Worm (Caenorhabditis elegans) whole organism, L4 larva: ENCODE data around the gene rme-4.
A peak's percentile ranks its signal among the peaks of the same experiment; 100 is the strongest.

ENCODE experiments used
- D1046.2 ChIP-seq: fragments of 200-800 bp; sonication (Bioruptor generic); IDR thresholded peaks from 2 replicates; pipeline ENCODE4 v1.3.6; 2022; ENCODE audit warnings: missing genetic modification characterization, missing compliant biosample characterization
- F10B5.3 ChIP-seq: sonication (generic microtip); optimal IDR thresholded peaks from 2 replicates; lab custom pipeline; 2016; ENCODE audit warnings: mild to moderate bottlenecking, missing genetic modification characterization, missing compliant biosample characterization
- F26F4.8 ChIP-seq: fragments of 200-800 bp; sonication (Bioruptor generic); conservative IDR thresholded peaks from 2 replicates; pipeline ENCODE4 v1.3.6; 2022; ENCODE audit warnings: missing genetic modification characterization, missing compliant biosample characterization
- R02D3.7 ChIP-seq: fragments of 150-350 bp; sonication (generic microtip); optimal IDR thresholded peaks from 3 replicates; lab custom pipeline; 2014; ENCODE audit warnings: missing biosample characterization, missing genetic modification characterization
- T20F7.1 ChIP-seq: fragments of 200-800 bp; sonication (Bioruptor generic); optimal IDR thresholded peaks from 2 replicates; lab custom pipeline; 2018; ENCODE audit warnings: mild to moderate bottlenecking, missing genetic modification characterization, missing compliant biosample characterization
- Y105C5A.15 ChIP-seq: fragments of 200-800 bp; sonication (Bioruptor generic); IDR thresholded peaks from 2 replicates; pipeline ENCODE4 v1.3.6; 2022; ENCODE audit warnings: missing genetic modification characterization, missing compliant biosample characterization
- Y48G9A.11 ChIP-seq: fragments of 200-800 bp; sonication (Bioruptor generic); IDR thresholded peaks from 2 replicates; pipeline ENCODE4 v1.3.6; 2022; ENCODE audit warnings: missing genetic modification reagents, missing genetic modification characterization, missing compliant biosample characterization
- Y5F2A.4 ChIP-seq: fragments of 200-800 bp; sonication (Bioruptor generic); optimal IDR thresholded peaks from 2 replicates; lab custom pipeline; 2018; ENCODE audit warnings: mild to moderate bottlenecking, missing genetic modification characterization, missing compliant biosample characterization
- ZK546.5 ChIP-seq, 2 experiments: sonication (generic microtip); optimal IDR thresholded peaks; 2 replicates each; lab custom pipeline; 2017; ENCODE audit warnings: missing biosample characterization in 2 of 2, missing genetic modification characterization in 2 of 2
- aly-2 ChIP-seq: sonication (generic microtip); optimal IDR thresholded peaks from 2 replicates; lab custom pipeline; 2018; ENCODE audit warnings: missing biosample characterization, missing genetic modification characterization
- ama-1 ChIP-seq: fragments of 150-350 bp; optimal IDR thresholded peaks from 2 replicates; lab custom pipeline; 2014; ENCODE audit warnings: inconsistent platforms, mixed read lengths
- arid-1 ChIP-seq: fragments of 200-800 bp; sonication (Bioruptor generic); conservative IDR thresholded peaks from 2 replicates; pipeline ENCODE4 v1.3.6; 2022; ENCODE audit warnings: missing genetic modification reagents, missing genetic modification characterization, missing compliant biosample characterization
- ceh-20 ChIP-seq: fragments of 200-800 bp; sonication (Bioruptor generic); IDR thresholded peaks from 2 replicates; pipeline ENCODE4 v1.3.6; 2022; ENCODE audit warnings: missing genetic modification reagents, missing genetic modification characterization, missing compliant biosample characterization
- ceh-32 ChIP-seq: sonication (generic microtip); optimal IDR thresholded peaks from 2 replicates; lab custom pipeline; 2016; ENCODE audit warnings: mild to moderate bottlenecking, missing genetic modification characterization, missing compliant biosample characterization; ENCODE audit not compliant: poor library complexity
- ceh-62 ChIP-seq: sonication (generic microtip); optimal IDR thresholded peaks from 2 replicates; lab custom pipeline; 2017; ENCODE audit warnings: missing biosample characterization, missing genetic modification characterization
- ceh-82 ChIP-seq: sonication (generic microtip); optimal IDR thresholded peaks from 2 replicates; lab custom pipeline; 2017; ENCODE audit warnings: missing biosample characterization, missing genetic modification characterization
- daf-16 ChIP-seq, 3 experiments: sonication (generic microtip); optimal IDR thresholded peaks; 2 replicates each; lab custom pipeline; 2016 to 2017; ENCODE audit warnings: missing genetic modification characterization in 3 of 3, missing genetic modification reagents in 3 of 3, mild to moderate bottlenecking in 2 of 3, missing compliant biosample characterization in 2 of 3, missing biosample characterization in 1 of 3, moderate library complexity in 1 of 3
- dmd-6 ChIP-seq: fragments of 200-800 bp; sonication (Bioruptor generic); IDR thresholded peaks from 2 replicates; pipeline ENCODE4 v1.3.6; 2022; ENCODE audit warnings: missing genetic modification reagents, missing genetic modification characterization, missing compliant biosample characterization
- dpl-1 ChIP-seq: fragments of 150-350 bp; optimal IDR thresholded peaks from 2 replicates; lab custom pipeline; 2014; ENCODE audit warnings: missing biosample characterization, missing genetic modification reagents, missing genetic modification characterization
- dve-1 ChIP-seq: sonication (generic microtip); optimal IDR thresholded peaks from 2 replicates; lab custom pipeline; 2017; ENCODE audit warnings: antibody characterized with exemption, mild to moderate bottlenecking, missing genetic modification characterization, missing compliant biosample characterization; ENCODE audit not compliant: insufficient read depth
- egl-27 ChIP-seq: sonication (generic microtip); optimal IDR thresholded peaks from 3 replicates; lab custom pipeline; 2017; ENCODE audit warnings: missing biosample characterization, missing genetic modification reagents, missing genetic modification characterization
- fos-1 ChIP-seq: fragments of 150-350 bp; optimal IDR thresholded peaks from 2 replicates; lab custom pipeline; 2014; ENCODE audit warnings: missing biosample characterization, missing genetic modification characterization
- hlh-11 ChIP-seq: fragments of 200-800 bp; sonication (Bioruptor generic); optimal IDR thresholded peaks from 2 replicates; lab custom pipeline; 2018; ENCODE audit warnings: mild to moderate bottlenecking, missing genetic modification characterization, missing compliant biosample characterization
- hmg-1.1 ChIP-seq: fragments of 200-800 bp; sonication (Bioruptor generic); IDR thresholded peaks from 2 replicates; pipeline ENCODE4 v1.3.6; 2022; ENCODE audit warnings: missing genetic modification reagents, missing genetic modification characterization, missing compliant biosample characterization
- jun-1 ChIP-seq: fragments of 150-350 bp; optimal IDR thresholded peaks from 2 replicates; lab custom pipeline; 2014; ENCODE audit warnings: missing biosample characterization, missing genetic modification reagents, missing genetic modification characterization
- lin-13 ChIP-seq: fragments of 150-350 bp; optimal IDR thresholded peaks from 2 replicates; lab custom pipeline; 2014; ENCODE audit warnings: missing biosample characterization, missing genetic modification reagents, missing genetic modification characterization
- lin-15B ChIP-seq: fragments of 150-350 bp; sonication (generic microtip); optimal IDR thresholded peaks from 3 replicates; lab custom pipeline; 2014; ENCODE audit warnings: missing biosample characterization, missing genetic modification characterization
- lin-38 ChIP-seq: fragments of 200-800 bp; sonication (Bioruptor generic); IDR thresholded peaks from 2 replicates; pipeline ENCODE4 v1.3.6; 2022; ENCODE audit warnings: missing genetic modification reagents, missing genetic modification characterization, missing compliant biosample characterization
- madf-9 ChIP-seq: fragments of 200-800 bp; sonication (Bioruptor generic); conservative IDR thresholded peaks from 2 replicates; pipeline ENCODE4 v1.3.6; 2022; ENCODE audit warnings: missing genetic modification reagents, missing genetic modification characterization, missing compliant biosample characterization
- mdt-29 ChIP-seq: fragments of 200-800 bp; sonication (Bioruptor generic); IDR thresholded peaks from 2 replicates; pipeline ENCODE4 v1.3.6; 2022; ENCODE audit warnings: missing genetic modification reagents, missing genetic modification characterization, missing compliant biosample characterization
- mxl-3 ChIP-seq: fragments of 200-800 bp; sonication (Bioruptor generic); optimal IDR thresholded peaks from 2 replicates; lab custom pipeline; 2018; ENCODE audit warnings: mild to moderate bottlenecking, missing genetic modification characterization, missing compliant biosample characterization
- nhr-10 ChIP-seq: fragments of 150-350 bp; optimal IDR thresholded peaks from 2 replicates; lab custom pipeline; 2014; ENCODE audit warnings: missing biosample characterization, missing genetic modification characterization
- nhr-102 ChIP-seq: sonication (generic microtip); optimal IDR thresholded peaks from 2 replicates; lab custom pipeline; 2016; ENCODE audit warnings: mild to moderate bottlenecking, missing genetic modification characterization, moderate library complexity, missing compliant biosample characterization
- nhr-111 ChIP-seq: fragments of 200-800 bp; sonication (Bioruptor generic); optimal IDR thresholded peaks from 2 replicates; lab custom pipeline; 2018; ENCODE audit warnings: mild to moderate bottlenecking, missing genetic modification characterization, missing compliant biosample characterization
- nhr-6 ChIP-seq: fragments of 150-350 bp; optimal IDR thresholded peaks from 2 replicates; lab custom pipeline; 2014; ENCODE audit warnings: missing biosample characterization, missing genetic modification characterization
- nhr-77 ChIP-seq: fragments of 150-350 bp; optimal IDR thresholded peaks from 2 replicates; lab custom pipeline; 2014; ENCODE audit warnings: missing biosample characterization, missing genetic modification characterization
- php-3 ChIP-seq: fragments of 200-800 bp; sonication (Bioruptor generic); IDR thresholded peaks from 2 replicates; pipeline ENCODE4 v1.3.6; 2022; ENCODE audit warnings: missing genetic modification reagents, missing genetic modification characterization, missing compliant biosample characterization
- pqm-1 ChIP-seq: sonication (generic microtip); optimal IDR thresholded peaks from 2 replicates; lab custom pipeline; 2017; ENCODE audit warnings: missing biosample characterization, missing genetic modification characterization
- rbr-2 ChIP-seq: sonication (generic microtip); optimal IDR thresholded peaks from 2 replicates; lab custom pipeline; 2016; ENCODE audit warnings: missing genotype, missing genetic modification characterization, missing compliant biosample characterization
- sdz-12 ChIP-seq: fragments of 200-800 bp; sonication (Bioruptor generic); optimal IDR thresholded peaks from 2 replicates; lab custom pipeline; 2018; ENCODE audit warnings: mild to moderate bottlenecking, missing genetic modification characterization, missing compliant biosample characterization
- tag-97 ChIP-seq: fragments of 200-800 bp; sonication (Bioruptor generic); IDR thresholded peaks from 2 replicates; pipeline ENCODE4 v1.3.6; 2022; ENCODE audit warnings: missing genetic modification characterization, missing compliant biosample characterization
- unc-62 ChIP-seq, 3 experiments: fragments of 150-350 bp in 1 of 3; sonication (generic microtip); optimal IDR thresholded peaks in 2 of 3; peaks in 1 of 3; 1 replicate in 1 of 3; 2 replicates in 2 of 3; lab custom pipeline; 2014 to 2017; ENCODE audit warnings: missing biosample characterization in 3 of 3, missing genetic modification characterization in 3 of 3, missing genetic modification reagents in 3 of 3, missing genotype in 1 of 3
- zfp-2 ChIP-seq: sonication (generic microtip); optimal IDR thresholded peaks from 2 replicates; lab custom pipeline; 2016; ENCODE audit warnings: mild to moderate bottlenecking, missing genetic modification characterization, missing compliant biosample characterization
- zfp-3 ChIP-seq: fragments of 200-800 bp; sonication (Bioruptor generic); conservative IDR thresholded peaks from 2 replicates; pipeline ENCODE4 v1.3.6; 2022; ENCODE audit warnings: missing genetic modification reagents, missing genetic modification characterization, missing compliant biosample characterization
- ztf-7 ChIP-seq: fragments of 150-350 bp; optimal IDR thresholded peaks from 2 replicates; lab custom pipeline; 2014; ENCODE audit warnings: missing biosample characterization, missing genetic modification characterization

The rme-4 gene

ce11 chrX:10340986-10341385 lies 38.7 kb downstream of the rme-4 start, which contains the start of gene R07E3.1 (continued):
- peak; percentile 49 for TF ChIP-seq pqm-1 (tag; lab: Kevin White, UChicago)
- no peak for TF ChIP-seq Y48G9A.11 (GFP tag; lab: Robert Waterston, UW)
- TF ChIP-seq hmg-1.1 (GFP tag; lab: Robert Waterston, UW): no peak
- TF ChIP-seq dmd-6 (GFP tag; lab: Robert Waterston, UW): peak; percentile 57
- no peak for TF ChIP-seq F10B5.3 (tag; lab: Kevin White, UChicago)
- peak; percentile 69 for TF ChIP-seq ztf-7 (tag; lab: Kevin White, UChicago)
- TF ChIP-seq daf-16 (GFP tag; optimal IDR thresholded peaks at IDR 0.05; lab: Kevin White, UChicago): no peak
- peak; percentile 88 for TF ChIP-seq daf-16 (tag; optimal IDR thresholded peaks at IDR 0.05; lab: Kevin White, UChicago)

- peak; percentile 20 for TF ChIP-seq mxl-3 (GFP tag; lab: Kevin White, UChicago)
- no peak for TF ChIP-seq daf-16 (GFP tag; optimal IDR thresholded peaks at IDR 0.05; lab: Kevin White, UChicago)
- peak; percentile 34 for TF ChIP-seq daf-16 (tag; optimal IDR thresholded peaks at IDR 0.05; lab: Kevin White, UChicago)
- TF ChIP-seq nhr-111 (GFP tag; lab: Kevin White, UChicago): no peak
- TF ChIP-seq lin-13 (GFP tag; lab: Kevin White, UChicago): no peak
- peak; percentile 46 for TF ChIP-seq hlh-11 (tag; lab: Kevin White, UChicago)
- TF ChIP-seq ceh-32 (tag; lab: Kevin White, UChicago): no peak
- no peak for TF ChIP-seq Y48G9A.11 (GFP tag; lab: Robert Waterston, UW)
- no peak for TF ChIP-seq madf-9 (GFP tag; lab: Robert Waterston, UW)
- TF ChIP-seq ceh-20 (GFP tag; lab: Robert Waterston, UW): no peak
- TF ChIP-seq nhr-102 (tag; lab: Kevin White, UChicago): no peak
- TF ChIP-seq nhr-10 (tag; lab: Kevin White, UChicago): peak; percentile 17
- no peak for TF ChIP-seq ceh-82 (tag; lab: Kevin White, UChicago)
- TF ChIP-seq dmd-6 (GFP tag; lab: Robert Waterston, UW): peak; percentile 41; the same call in 1 of the 2 replicates
- TF ChIP-seq zfp-2 (tag; lab: Kevin White, UChicago): no peak
- no peak for TF ChIP-seq Y5F2A.4 (GFP tag; lab: Kevin White, UChicago)
- TF ChIP-seq mdt-29 (GFP tag; lab: Robert Waterston, UW): no peak
- TF ChIP-seq hmg-1.1 (GFP tag; lab: Robert Waterston, UW): no peak
- peak; percentile 72 for TF ChIP-seq pqm-1 (tag; lab: Kevin White, UChicago)
- peak in 1 of 2 experiments; percentile 26 for TF ChIP-seq unc-62 (GFP tag; optimal IDR thresholded peaks at IDR 0.05 in 1 of 2; lab: Kevin White, UChicago)
- TF ChIP-seq unc-62 (tag; optimal IDR thresholded peaks at IDR 0.05; lab: Kevin White, UChicago): no peak
- TF ChIP-seq egl-27 (tag; lab: Kevin White, UChicago): no peak
Observed at ce11 chrX:10340044-10340443, 39.6 kb downstream of the rme-4 start.

ce11 chrX:10338761-10339160 lies 40.9 kb downstream of the rme-4 start:
- TF ChIP-seq fos-1 (tag; lab: Kevin White, UChicago): no peak
- TF ChIP-seq dmd-6 (GFP tag; lab: Robert Waterston, UW): peak; percentile 24; the same call in 1 of the 2 replicates
- TF ChIP-seq Y105C5A.15 (GFP tag; lab: Robert Waterston, UW): no peak
- TF ChIP-seq jun-1 (tag; lab: Kevin White, UChicago): no peak
- TF ChIP-seq tag-97 (GFP tag; lab: Robert Waterston, UW): no peak
- TF ChIP-seq php-3 (GFP tag; lab: Robert Waterston, UW): peak; percentile 59; the same call in 1 of the 2 replicates
- TF ChIP-seq nhr-77 (tag; lab: Kevin White, UChicago): no peak
- no peak for TF ChIP-seq nhr-111 (GFP tag; lab: Kevin White, UChicago)
- peak; percentile 55 for TF ChIP-seq T20F7.1
- no peak for TF ChIP-seq nhr-6
- TF ChIP-seq aly-2 (tag; lab: Kevin White, UChicago): no peak
- TF ChIP-seq dve-1: peak; percentile 56
- TF ChIP-seq arid-1 (GFP tag; lab: Robert Waterston, UW): no peak
- no peak for TF ChIP-seq unc-62 (GFP tag; optimal IDR thresholded peaks at IDR 0.05 in 1 of 2; lab: Kevin White, UChicago)
- no peak for TF ChIP-seq unc-62 (tag; optimal IDR thresholded peaks at IDR 0.05; lab: Kevin White, UChicago)
- peak; percentile 79; the same call in 1 of the 2 replicates for TF ChIP-seq zfp-3 (GFP tag; lab: Robert Waterston, UW)
- no peak for TF ChIP-seq R02D3.7 (tag; lab: Kevin White, UChicago)
- no peak for TF ChIP-seq ceh-62
- no peak for TF ChIP-seq dpl-1 (GFP tag; lab: Kevin White, UChicago)
- no peak for TF ChIP-seq ZK546.5 (tag; optimal IDR thresholded peaks at IDR 0.05; lab: Kevin White, UChicago)
- TF ChIP-seq rbr-2 (tag; lab: Kevin White, UChicago): no peak
- TF ChIP-seq hlh-11 (tag; lab: Kevin White, UChicago): peak; percentile 20
- TF ChIP-seq ama-1 (lab: Kevin White, UChicago): no peak
- TF ChIP-seq F26F4.8 (GFP tag; lab: Robert Waterston, UW): no peak
- TF ChIP-seq mxl-3 (GFP tag; lab: Kevin White, UChicago): no peak
- TF ChIP-seq D1046.2 (GFP tag; lab: Robert Waterston, UW): no peak
- no peak for TF ChIP-seq madf-9 (GFP tag; lab: Robert Waterston, UW)
- no peak for TF ChIP-seq lin-15B (tag; lab: Kevin White, UChicago)
- TF ChIP-seq lin-38 (GFP tag; lab: Robert Waterston, UW): peak; percentile 40; the same call in 1 of the 2 replicates
- no peak for TF ChIP-seq sdz-12 (GFP tag; lab: Kevin White, UChicago)
